Fruit fly (Drosophila melanogaster) whole organism, wandering third instar larva: ENCODE data around the gene CG7386.

Source experiments
- Dfd ChIP-seq: fragments of >200 bp; optimal IDR thresholded peaks from 2 replicates; lab custom pipeline; 2017; ENCODE audit warnings: missing biosample characterization, missing genetic modification characterization
- Hnf4 ChIP-seq: fragments of 200-800 bp; sonication (Bioruptor generic); optimal IDR thresholded peaks from 2 replicates; lab custom pipeline; 2016; ENCODE audit warnings: missing biosample characterization, mild to moderate bottlenecking, missing genetic modification characterization
- Hr78 ChIP-seq: fragments of >200 bp; optimal IDR thresholded peaks from 2 replicates; lab custom pipeline; 2017; ENCODE audit warnings: missing biosample characterization, missing genetic modification characterization
- OdsH ChIP-seq: fragments of 200-800 bp; sonication (Bioruptor generic); optimal IDR thresholded peaks from 2 replicates; lab custom pipeline; 2016; ENCODE audit warnings: missing biosample characterization, mild to moderate bottlenecking, missing genetic modification characterization
- br ChIP-seq: fragments of 200-800 bp; sonication (Bioruptor generic); optimal IDR thresholded peaks from 2 replicates; lab custom pipeline; 2016; ENCODE audit warnings: missing biosample characterization, missing genetic modification characterization
- brk ChIP-seq: fragments of 200-800 bp; sonication (Bioruptor generic); optimal IDR thresholded peaks from 2 replicates; lab custom pipeline; 2016; ENCODE audit warnings: missing biosample characterization, mild to moderate bottlenecking, missing genetic modification characterization
- jim ChIP-seq: fragments of 175-275, 200-325 bp; sonication (Bioruptor generic); optimal IDR thresholded peaks from 2 replicates; lab custom pipeline; 2016; ENCODE audit warnings: missing biosample characterization, mild to moderate bottlenecking, missing genetic modification characterization
- lola ChIP-seq: fragments of >200 bp; optimal IDR thresholded peaks from 2 replicates; lab custom pipeline; 2017; ENCODE audit warnings: missing biosample characterization, missing genetic modification characterization
- pan ChIP-seq: fragments of >200 bp; optimal IDR thresholded peaks from 2 replicates; lab custom pipeline; 2017
- psq ChIP-seq: fragments of 200-800 bp; sonication (Bioruptor generic); optimal IDR thresholded peaks from 3 replicates; lab custom pipeline; 2017; ENCODE audit warnings: missing biosample characterization, mild to moderate bottlenecking, missing genetic modification characterization, moderate library complexity
- rgr ChIP-seq: fragments of 200-800 bp; sonication (Bioruptor generic); optimal IDR thresholded peaks from 3 replicates; lab custom pipeline; 2016; ENCODE audit warnings: missing biosample characterization, mild to moderate bottlenecking, missing genetic modification characterization

DNA sequence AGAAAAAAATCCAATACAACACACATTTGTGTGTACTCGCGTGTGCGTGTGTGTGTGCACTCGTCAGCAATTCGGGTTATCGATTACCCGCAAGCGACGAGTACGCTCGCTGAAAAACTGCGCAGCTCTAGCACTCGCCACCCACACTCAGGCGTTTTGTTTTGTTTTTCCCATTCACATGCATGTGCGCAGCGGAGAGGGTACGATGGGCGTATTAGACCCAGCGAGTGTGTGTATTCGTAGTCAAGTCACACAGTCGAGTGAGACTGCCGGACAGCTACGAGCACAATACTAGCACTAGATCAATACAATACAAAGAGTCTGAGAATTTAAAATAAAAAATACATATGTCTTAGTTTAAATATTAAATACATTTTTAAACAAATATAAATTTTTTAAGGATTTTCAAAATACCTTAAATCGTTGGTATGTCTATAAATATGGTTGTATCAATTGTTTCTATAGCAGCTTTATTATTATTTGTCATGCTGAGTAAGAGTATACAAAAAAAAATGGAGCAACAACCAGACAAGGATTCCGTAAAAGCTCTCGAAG, 4.6 kb upstream of the CG7386 start, which contains the start of the genes D19B and CG43293:
- no peak for TF ChIP-seq Hnf4 (GFP tag; lab: Kevin White, UChicago)
- TF ChIP-seq pan (lab: Kevin White, UChicago), result no peak
- peak; percentile 85 for TF ChIP-seq psq
- peak; percentile 81 for TF ChIP-seq OdsH (GFP tag; lab: Kevin White, UChicago)
- TF ChIP-seq rgr (GFP tag; lab: Kevin White, UChicago), result peak; percentile 93
- peak; percentile 82 for TF ChIP-seq br
- TF ChIP-seq Hr78, result no peak
- no peak for TF ChIP-seq lola (GFP tag; lab: Kevin White, UChicago)
- no peak for TF ChIP-seq Dfd (GFP tag; lab: Kevin White, UChicago)
- peak; percentile 96 for TF ChIP-seq jim
- no peak for TF ChIP-seq brk (GFP tag; lab: Kevin White, UChicago)
